Worm (Caenorhabditis elegans): ENCODE results near the gene rgef-1.

DNA sequence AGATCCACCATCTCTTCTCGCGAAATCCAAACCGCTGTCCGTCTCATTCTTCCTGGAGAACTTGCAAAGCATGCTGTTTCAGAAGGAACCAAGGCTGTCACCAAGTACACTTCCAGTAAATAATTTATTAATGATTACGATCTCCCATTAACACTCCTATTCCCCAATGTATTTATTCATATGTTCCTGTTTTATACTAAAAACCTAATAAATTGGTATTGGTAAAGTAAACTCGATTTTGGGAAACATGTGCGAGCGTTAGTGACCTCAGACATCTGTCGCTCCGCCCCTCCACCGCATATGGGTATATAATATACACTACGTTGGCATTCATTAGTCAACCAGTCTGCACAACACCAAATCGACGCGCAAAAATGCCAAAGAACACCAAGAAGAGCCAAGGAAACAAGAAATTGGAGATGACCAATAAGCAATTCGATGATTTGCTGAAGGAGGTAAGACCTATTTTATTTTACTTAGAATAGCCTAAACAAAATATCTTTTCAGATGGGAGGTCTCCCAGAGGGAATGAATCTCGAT lies 15.4 kb downstream of the rgef-1 start, which contains the start of gene C50F4.6:
- no peak for TF ChIP-seq nhr-12 (tag; optimal IDR thresholded peaks at IDR 0.05)
- no peak for TF ChIP-seq snpc-4 (tag; optimal IDR thresholded peaks at IDR 0.05)
- no peak for TF ChIP-seq alr-1 (tag; optimal IDR thresholded peaks at IDR 0.05; ENCODE audit: borderline replicate concordance)
- no peak for TF ChIP-seq lin-14 (GFP tag; optimal IDR thresholded peaks at IDR 0.05)
- TF ChIP-seq jun-1 (tag; optimal IDR thresholded peaks at IDR 0.05): no peak
- TF ChIP-seq pqm-1 (tag; optimal IDR thresholded peaks at IDR 0.05): no peak
